Fruit fly (Drosophila melanogaster) whole organism, prepupa: ENCODE measurements around the gene CG10462.

Experiments
- Blimp-1 ChIP-seq: fragments of 200-800 bp; sonication (Bioruptor generic); optimal IDR thresholded peaks from 3 replicates; lab custom pipeline; 2017; ENCODE audit warnings: missing biosample characterization, missing genetic modification characterization, mild to moderate bottlenecking, moderate library complexity, missing genetic modification reagents
- CG11294 ChIP-seq: fragments of 200-800 bp; sonication (Bioruptor generic); IDR thresholded peaks from 2 replicates; pipeline ENCODE4 v1.3.6; 2022; ENCODE audit warnings: missing biosample characterization, missing genetic modification characterization
- CG11762 ChIP-seq: fragments of 200-800 bp; sonication (Bioruptor generic); optimal IDR thresholded peaks from 3 replicates; lab custom pipeline; 2016; ENCODE audit warnings: missing biosample characterization, missing genetic modification characterization; ENCODE audit not compliant: insufficient read depth
- CG11902 ChIP-seq: fragments of 200-800 bp; sonication (Bioruptor generic); optimal IDR thresholded peaks from 3 replicates; lab custom pipeline; 2016; ENCODE audit warnings: missing biosample characterization, missing genetic modification characterization
- CG15336 ChIP-seq: fragments of 200-800 bp; sonication (Bioruptor generic); IDR thresholded peaks from 2 replicates; pipeline ENCODE4 v1.3.6; 2022; ENCODE audit warnings: missing biosample characterization, missing genetic modification characterization
- CG16779 ChIP-seq: fragments of 200-800 bp; sonication (Bioruptor generic); optimal IDR thresholded peaks from 3 replicates; lab custom pipeline; 2017; ENCODE audit warnings: missing biosample characterization, mild to moderate bottlenecking, missing genetic modification characterization
- CG31627 ChIP-seq: fragments of 200-800 bp; sonication (Bioruptor generic); optimal IDR thresholded peaks from 3 replicates; lab custom pipeline; 2016; ENCODE audit warnings: missing biosample characterization, missing genetic modification characterization
- CG32006 ChIP-seq: fragments of 200-800 bp; sonication (Bioruptor generic); optimal IDR thresholded peaks from 3 replicates; lab custom pipeline; 2017; ENCODE audit warnings: missing biosample characterization, mild to moderate bottlenecking, missing genetic modification characterization
- CG34406 ChIP-seq: fragments of 200-800 bp; sonication (Bioruptor generic); optimal IDR thresholded peaks from 3 replicates; lab custom pipeline; 2016; ENCODE audit warnings: missing biosample characterization, missing genetic modification characterization
- CG3919 ChIP-seq: fragments of 200-800 bp; sonication (Bioruptor generic); optimal IDR thresholded peaks from 3 replicates; lab custom pipeline; 2016; ENCODE audit warnings: missing biosample characterization, missing genetic modification characterization
- CG6163 ChIP-seq: fragments of 200-800 bp; sonication (Bioruptor generic); IDR thresholded peaks from 3 replicates; pipeline ENCODE4 v1.3.6; 2022; ENCODE audit warnings: missing biosample characterization, missing genetic modification characterization
- CG6276 ChIP-seq: fragments of 200-800 bp; sonication (Bioruptor generic); optimal IDR thresholded peaks from 2 replicates; lab custom pipeline; 2017; ENCODE audit warnings: missing biosample characterization, mild to moderate bottlenecking, missing genetic modification characterization
- CG6792 ChIP-seq: fragments of 200-800 bp; sonication (Bioruptor generic); optimal IDR thresholded peaks from 3 replicates; lab custom pipeline; 2016; ENCODE audit warnings: missing biosample characterization, missing genetic modification characterization
- CG6808 ChIP-seq: fragments of 200-800 bp; sonication (Bioruptor generic); optimal IDR thresholded peaks from 3 replicates; lab custom pipeline; 2017; ENCODE audit warnings: missing biosample characterization, missing genetic modification characterization, mild to moderate bottlenecking, moderate library complexity, missing genetic modification reagents
- CG8119 ChIP-seq: fragments of 200-800 bp; sonication (Bioruptor generic); IDR thresholded peaks from 3 replicates; pipeline ENCODE4 v1.3.6; 2022; ENCODE audit warnings: missing biosample characterization, missing genetic modification characterization
- CG8319 ChIP-seq: fragments of 200-800 bp; sonication (Bioruptor generic); optimal IDR thresholded peaks from 3 replicates; lab custom pipeline; 2016; ENCODE audit warnings: missing biosample characterization, missing genetic modification characterization
- CG8632 ChIP-seq: fragments of 200-800 bp; sonication (Bioruptor generic); optimal IDR thresholded peaks from 3 replicates; lab custom pipeline; 2016; ENCODE audit warnings: missing biosample characterization, missing genetic modification characterization
- Eip75B ChIP-seq: fragments of 200-800 bp; sonication (Bioruptor generic); optimal IDR thresholded peaks from 3 replicates; lab custom pipeline; 2016; ENCODE audit warnings: missing biosample characterization, missing genetic modification characterization
- Eip78C ChIP-seq: fragments of 200-800 bp; sonication (Bioruptor generic); peaks from one replicate; lab custom pipeline; 2016; ENCODE audit warnings: missing biosample characterization, missing genetic modification characterization
- Ets21C ChIP-seq: fragments of 200-800 bp; sonication (Bioruptor generic); optimal IDR thresholded peaks from 3 replicates; lab custom pipeline; 2016; ENCODE audit warnings: missing biosample characterization, missing genetic modification characterization
- Gug ChIP-seq: fragments of 200-800 bp; sonication (Bioruptor generic); IDR thresholded peaks from 2 replicates; pipeline ENCODE4 v1.3.6; 2022; ENCODE audit warnings: missing biosample characterization, missing genetic modification characterization
- Hr38 ChIP-seq: sonication (Bioruptor generic); optimal IDR thresholded peaks from 2 replicates; lab custom pipeline; 2016; ENCODE audit warnings: missing biosample characterization, missing genetic modification characterization
- Hr39 ChIP-seq: fragments of 200-800 bp; sonication (Bioruptor generic); optimal IDR thresholded peaks from 2 replicates; lab custom pipeline; 2016; ENCODE audit warnings: missing biosample characterization, missing genetic modification characterization
- Hr4 ChIP-seq: fragments of 200-800 bp; sonication (Bioruptor generic); optimal IDR thresholded peaks from 3 replicates; lab custom pipeline; 2016; ENCODE audit warnings: missing biosample characterization, missing genetic modification characterization
- Lpt ChIP-seq: fragments of 200-800 bp; sonication (Bioruptor generic); optimal IDR thresholded peaks from 3 replicates; lab custom pipeline; 2016; ENCODE audit warnings: missing biosample characterization, missing genetic modification characterization
- Met ChIP-seq: fragments of 200-800 bp; sonication (Bioruptor generic); optimal IDR thresholded peaks from 3 replicates; lab custom pipeline; 2016; ENCODE audit warnings: missing biosample characterization, missing genetic modification characterization
- OdsH ChIP-seq: fragments of 200-800 bp; sonication (Bioruptor generic); optimal IDR thresholded peaks from 3 replicates; lab custom pipeline; 2016; ENCODE audit warnings: missing biosample characterization, missing genetic modification characterization
- Smox ChIP-seq: fragments of 200-800 bp; sonication (Bioruptor generic); optimal IDR thresholded peaks from 3 replicates; lab custom pipeline; 2016; ENCODE audit warnings: missing biosample characterization, missing genetic modification characterization
- Sox102F ChIP-seq: fragments of 200-800 bp; sonication (Bioruptor generic); optimal IDR thresholded peaks from 2 replicates; lab custom pipeline; 2016; ENCODE audit warnings: missing biosample characterization, mild to moderate bottlenecking, missing genetic modification characterization
- Sox14 ChIP-seq: fragments of 200-800 bp; sonication (Bioruptor generic); optimal IDR thresholded peaks from 3 replicates; lab custom pipeline; 2016; ENCODE audit warnings: missing biosample characterization, missing genetic modification characterization
- Sox15 ChIP-seq: fragments of 200-800 bp; sonication (Bioruptor generic); optimal IDR thresholded peaks from 3 replicates; lab custom pipeline; 2016; ENCODE audit warnings: missing biosample characterization, missing genetic modification characterization
- acj6 ChIP-seq: fragments of 200-800 bp; sonication (Bioruptor generic); optimal IDR thresholded peaks from 3 replicates; lab custom pipeline; 2016; ENCODE audit warnings: missing biosample characterization, missing genetic modification characterization
- dac ChIP-seq: fragments of 200-800 bp; sonication (Bioruptor generic); optimal IDR thresholded peaks from 2 replicates; lab custom pipeline; 2017; ENCODE audit warnings: missing biosample characterization, mild to moderate bottlenecking, missing genetic modification characterization
- dsx ChIP-seq: fragments of 200-800 bp; optimal IDR thresholded peaks from 3 replicates; lab custom pipeline; 2019; ENCODE audit warnings: missing biosample characterization, mild to moderate bottlenecking, missing genetic modification characterization, moderate library complexity; ENCODE audit not compliant: poor library complexity, severe bottlenecking
- esn ChIP-seq: fragments of 200-800 bp; sonication (Bioruptor generic); optimal IDR thresholded peaks from 2 replicates; lab custom pipeline; 2016; ENCODE audit warnings: missing biosample characterization, mild to moderate bottlenecking, missing genetic modification characterization, moderate library complexity
- fd85E ChIP-seq: fragments of 200-800 bp; sonication (Bioruptor generic); optimal IDR thresholded peaks from 3 replicates; lab custom pipeline; 2016; ENCODE audit warnings: missing biosample characterization, missing genetic modification characterization
- lz ChIP-seq: fragments of 200-800 bp; sonication (Bioruptor generic); optimal IDR thresholded peaks from 3 replicates; lab custom pipeline; 2016; ENCODE audit warnings: missing biosample characterization, missing genetic modification characterization
- net ChIP-seq: fragments of 200-800 bp; sonication (Bioruptor generic); optimal IDR thresholded peaks from 3 replicates; lab custom pipeline; 2016; ENCODE audit warnings: missing biosample characterization, missing genetic modification characterization
- salr ChIP-seq, 2 experiments: fragments of 200-800 bp; sonication (Bioruptor generic); optimal IDR thresholded peaks; 3 replicates each; lab custom pipeline; 2016 to 2018; ENCODE audit warnings: missing biosample characterization in 2 of 2, missing genetic modification characterization in 2 of 2, mild to moderate bottlenecking in 1 of 2
- ss ChIP-seq, 2 experiments: fragments of 200-800 bp; sonication (Bioruptor generic); optimal IDR thresholded peaks; 2 replicates in 1 of 2; 3 replicates in 1 of 2; lab custom pipeline; 2017 to 2018; ENCODE audit warnings: mild to moderate bottlenecking in 2 of 2, missing biosample characterization in 2 of 2, missing genetic modification characterization in 2 of 2, moderate library complexity in 1 of 2
- svp ChIP-seq: fragments of 200-800 bp; sonication (Bioruptor generic); peaks from one replicate; lab custom pipeline; 2016; ENCODE audit warnings: missing biosample characterization, missing genetic modification characterization
- topi ChIP-seq: fragments of 200-800 bp; sonication (Bioruptor generic); optimal IDR thresholded peaks from 3 replicates; lab custom pipeline; 2016; ENCODE audit warnings: missing biosample characterization, missing genetic modification characterization
- vri ChIP-seq: fragments of 200-800 bp; sonication (Bioruptor generic); optimal IDR thresholded peaks from 3 replicates; lab custom pipeline; 2016; ENCODE audit warnings: missing biosample characterization, mild to moderate bottlenecking, missing genetic modification characterization

CG10462 gene

dm6 chr2L:19765406-19765805, 29.6 kb upstream of the CG10462 start:
- TF ChIP-seq CG11294 (GFP tag; lab: Robert Waterston, UW) (no peak), salr (GFP tag; optimal IDR thresholded peaks at IDR 0.05; lab: Kevin White, UChicago) (no peak)
- TF ChIP-seq, all 60 proteins: peak for 0

dm6 chr2L:19764581-19765136, 28.9 kb upstream of the CG10462 start:
- TF ChIP-seq dac (GFP tag; lab: Kevin White, UChicago), result no peak
- 0 out of 2 replicates have a peak, but pooled peaks have one; percentile 2 for TF ChIP-seq CG15336 (GFP tag; lab: Robert Waterston, UW)
- TF ChIP-seq CG11762 (GFP tag; lab: Kevin White, UChicago), result no peak
- TF ChIP-seq CG8632 (GFP tag; lab: Kevin White, UChicago), result peak; percentile 39
- no peak for TF ChIP-seq Sox15 (GFP tag; lab: Kevin White, UChicago)
- TF ChIP-seq CG31627 (GFP tag; lab: Kevin White, UChicago), result no peak
- TF ChIP-seq Sox102F, result no peak
- TF ChIP-seq dsx (GFP tag; lab: Kevin White, UChicago), result no peak
- peak; percentile 70 for TF ChIP-seq CG6276 (GFP tag; lab: Kevin White, UChicago)
- TF ChIP-seq Ets21C (GFP tag; lab: Kevin White, UChicago), result no peak
- TF ChIP-seq Eip78C (GFP tag; lab: Kevin White, UChicago), result peak; percentile 41
- no peak for TF ChIP-seq CG11902 (GFP tag; lab: Kevin White, UChicago)
- TF ChIP-seq net, result no peak
- TF ChIP-seq salr (GFP tag; optimal IDR thresholded peaks at IDR 0.05; lab: Kevin White, UChicago), result peak in 1 of 2 experiments; percentile 86
- no peak for TF ChIP-seq Eip75B
- TF ChIP-seq CG11294 (GFP tag; lab: Robert Waterston, UW), result no peak
- TF ChIP-seq vri (GFP tag; lab: Kevin White, UChicago), result peak; percentile 23

- TF ChIP-seq topi (peak; percentile 41), salr (GFP tag; optimal IDR thresholded peaks at IDR 0.05; lab: Kevin White, UChicago) (peak in 1 of 2 experiments; percentile 93), dac (GFP tag; lab: Kevin White, UChicago) (peak; percentile 56), CG8119 (GFP tag; lab: Robert Waterston, UW) (peak; percentile 50), Met (GFP tag; lab: Kevin White, UChicago) (peak; percentile 56), lz (peak; percentile 54), Lpt (GFP tag; lab: Kevin White, UChicago) (peak; percentile 49), esn (peak; percentile 76), Sox15 (GFP tag; lab: Kevin White, UChicago) (peak; percentile 65), Smox (peak; percentile 47), Eip75B (peak; percentile 12), vri (GFP tag; lab: Kevin White, UChicago) (peak; percentile 32), CG11762 (GFP tag; lab: Kevin White, UChicago) (peak; percentile 52), CG16779 (peak; percentile 42), CG3919 (GFP tag; lab: Kevin White, UChicago) (peak; percentile 73), Sox14 (GFP tag; lab: Kevin White, UChicago) (peak; percentile 8), CG6163 (GFP tag; lab: Robert Waterston, UW) (peak; percentile 53), CG6792 (peak; percentile 69), CG6276 (GFP tag; lab: Kevin White, UChicago) (peak; percentile 84), ss (GFP tag; optimal IDR thresholded peaks at IDR 0.05; lab: Kevin White, UChicago) (peak; percentile 68 to 80), Blimp-1 (GFP tag; lab: Kevin White, UChicago) (peak; percentile 82), svp (GFP tag; lab: Kevin White, UChicago) (peak; percentile 85), CG34406 (peak; percentile 86), acj6 (GFP tag; lab: Kevin White, UChicago) (peak; percentile 77), Eip78C (GFP tag; lab: Kevin White, UChicago) (peak; percentile 87), OdsH (GFP tag; lab: Kevin White, UChicago) (peak; percentile 66), Hr38 (GFP tag; lab: Kevin White, UChicago) (no peak), CG8319 (GFP tag; lab: Kevin White, UChicago) (peak; percentile 50), Gug (peak; percentile 46; the same call in 1 of the 2 replicates), Hr39 (peak; percentile 50), fd85E (GFP tag; lab: Kevin White, UChicago) (peak; percentile 12), net (peak; percentile 76), Ets21C (GFP tag; lab: Kevin White, UChicago) (no peak), CG32006 (peak; percentile 91), Hr4 (GFP tag; lab: Kevin White, UChicago) (peak; percentile 56), CG6808 (GFP tag; lab: Kevin White, UChicago) (peak; percentile 75)
These were observed 28.2 kb upstream of the CG10462 start, which contains the start of gene fbp for dm6 chr2L:19763773-19764580. Gene fbp (minus strand): TSS chr2L:19764136.
